Fruit fly (Drosophila melanogaster): Measurements from ENCODE around the gene a10.

DNA sequence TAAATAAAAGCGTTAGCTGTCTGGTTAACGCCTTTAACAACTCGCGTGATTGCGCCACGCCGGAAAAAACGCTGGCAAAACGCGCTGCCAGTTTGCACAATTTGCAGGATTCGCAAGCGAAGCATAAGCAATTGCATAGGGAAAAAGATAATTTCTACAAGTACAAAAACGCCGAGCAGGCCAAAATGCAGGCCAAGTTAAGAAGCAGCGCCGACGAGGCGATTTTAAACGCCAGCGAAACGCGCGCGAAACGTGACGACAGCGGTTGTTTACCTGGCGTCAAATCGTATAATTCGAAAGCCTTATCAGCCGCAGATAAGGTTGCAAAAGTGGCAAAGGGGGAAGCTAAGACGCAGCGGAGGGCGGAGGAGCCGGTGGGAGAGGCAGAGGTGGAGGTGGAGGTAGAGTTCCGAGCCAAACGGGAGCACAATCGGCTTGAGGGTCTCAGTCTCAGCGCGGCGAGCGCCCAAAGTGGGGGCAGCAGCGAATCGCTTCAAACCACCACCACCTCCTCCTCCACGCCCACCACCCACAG, 42.4 kb downstream of the a10 start:
- TF ChIP-seq h (optimal IDR thresholded peaks at IDR 0.05) = no peak
- no peak for TF ChIP-seq Myc (optimal IDR thresholded peaks at IDR 0.05)
- TF ChIP-seq psq (optimal IDR thresholded peaks at IDR 0.05) = no peak
- no peak for TF ChIP-seq ttk (optimal IDR thresholded peaks at IDR 0.05)
